Fruit fly (Drosophila melanogaster) whole organism, embryonic: ENCODE measurements around the gene CG10702.

Source experiments
- Bteb2 ChIP-seq: fragments of 200-800 bp; sonication (Bioruptor generic); optimal IDR thresholded peaks from 2 replicates; lab custom pipeline; 2016; ENCODE audit warnings: missing biosample characterization, missing genetic modification characterization
- CG10979 ChIP-seq: fragments of 200-800 bp; sonication (Bioruptor generic); optimal IDR thresholded peaks from 2 replicates; lab custom pipeline; 2018; ENCODE audit warnings: missing biosample characterization, mild to moderate bottlenecking, missing genetic modification characterization, moderate library complexity
- CG11456 ChIP-seq: fragments of 200-800 bp; sonication (Bioruptor generic); IDR thresholded peaks from 3 replicates; pipeline ENCODE4 v1.3.6; 2022; ENCODE audit warnings: missing biosample characterization, missing genetic modification characterization
- CG11695 ChIP-seq: fragments of 200-800 bp; sonication (Bioruptor generic); IDR thresholded peaks from 3 replicates; pipeline ENCODE4 v1.3.6; 2022; ENCODE audit warnings: missing biosample characterization, missing genetic modification characterization
- CG12219 ChIP-seq: fragments of 200-800 bp; sonication (Bioruptor generic); optimal IDR thresholded peaks from 3 replicates; lab custom pipeline; 2018; ENCODE audit warnings: missing biosample characterization, mild to moderate bottlenecking, missing genetic modification characterization
- CG13624 ChIP-seq: fragments of 200-800 bp; sonication (Bioruptor generic); optimal IDR thresholded peaks from 2 replicates; lab custom pipeline; 2016; ENCODE audit warnings: missing biosample characterization, missing genetic modification characterization
- CG13894 ChIP-seq: fragments of 200-800 bp; sonication (Bioruptor generic); optimal IDR thresholded peaks from 3 replicates; lab custom pipeline; 2018; ENCODE audit warnings: missing biosample characterization, mild to moderate bottlenecking, missing genetic modification characterization, moderate library complexity
- CG14050 ChIP-seq: fragments of 200-800 bp; sonication (Bioruptor generic); IDR thresholded peaks from 3 replicates; pipeline ENCODE4 v1.3.6; 2022; ENCODE audit warnings: missing biosample characterization, missing genetic modification characterization
- CG14710 ChIP-seq: fragments of 200-800 bp; sonication (Bioruptor generic); optimal IDR thresholded peaks from 3 replicates; lab custom pipeline; 2019; ENCODE audit warnings: missing biosample characterization, mild to moderate bottlenecking, missing genetic modification characterization, moderate library complexity
- CG1602 ChIP-seq: fragments of 200-800 bp; sonication (Bioruptor generic); optimal IDR thresholded peaks from 3 replicates; lab custom pipeline; 2016; ENCODE audit warnings: missing biosample characterization, missing genetic modification characterization
- CG16863 ChIP-seq: fragments of 200-800 bp; sonication (Bioruptor generic); optimal IDR thresholded peaks from 3 replicates; lab custom pipeline; 2016; ENCODE audit warnings: missing biosample characterization, missing genetic modification characterization
- CG17328 ChIP-seq: fragments of 200-800 bp; sonication (Bioruptor generic); IDR thresholded peaks from 2 replicates; pipeline ENCODE4 v1.3.6; 2022; ENCODE audit warnings: missing biosample characterization, missing genetic modification characterization
- CG18011 ChIP-seq: fragments of 200-800 bp; sonication (Bioruptor generic); optimal IDR thresholded peaks from 2 replicates; lab custom pipeline; 2017; ENCODE audit warnings: missing biosample characterization, missing genetic modification characterization, mild to moderate bottlenecking, moderate library complexity, missing genotype
- CG31388 ChIP-seq: fragments of 200-800 bp; sonication (Bioruptor generic); optimal IDR thresholded peaks from 2 replicates; lab custom pipeline; 2016; ENCODE audit warnings: missing biosample characterization, missing genetic modification characterization
- CG43689 ChIP-seq: fragments of 200-800 bp; sonication (Bioruptor generic); IDR thresholded peaks from 2 replicates; pipeline ENCODE4 v1.3.6; 2022; ENCODE audit warnings: missing biosample characterization, missing genetic modification characterization
- CG4404 ChIP-seq: fragments of 200-800 bp; sonication (Bioruptor generic); IDR thresholded peaks from 2 replicates; pipeline ENCODE4 v1.3.6; 2022; ENCODE audit warnings: missing biosample characterization, missing genetic modification characterization
- CG6765 ChIP-seq: fragments of 200-800 bp; sonication (Bioruptor generic); optimal IDR thresholded peaks from 3 replicates; lab custom pipeline; 2017; ENCODE audit warnings: missing biosample characterization, mild to moderate bottlenecking, missing genetic modification characterization
- D19A ChIP-seq: fragments of 200-800 bp; optimal IDR thresholded peaks from 3 replicates; lab custom pipeline; 2019; ENCODE audit warnings: missing biosample characterization, mild to moderate bottlenecking, missing genetic modification characterization, moderate library complexity
- Dip3 ChIP-seq: fragments of 200-800 bp; sonication (Bioruptor generic); optimal IDR thresholded peaks from 3 replicates; lab custom pipeline; 2016; ENCODE audit warnings: missing biosample characterization, missing genetic modification characterization
- HLH54F ChIP-seq: fragments of 200-800 bp; sonication (Bioruptor generic); optimal IDR thresholded peaks from 3 replicates; lab custom pipeline; 2016; ENCODE audit warnings: missing biosample characterization, missing genetic modification characterization
- Hey ChIP-seq: fragments of 200-800 bp; sonication (Bioruptor generic); optimal IDR thresholded peaks from 3 replicates; lab custom pipeline; 2018; ENCODE audit warnings: missing biosample characterization, mild to moderate bottlenecking, missing genetic modification characterization
- HmgZ ChIP-seq: fragments of 200-800 bp; sonication (Bioruptor generic); optimal IDR thresholded peaks from 2 replicates; lab custom pipeline; 2018; ENCODE audit warnings: missing biosample characterization, mild to moderate bottlenecking, missing genetic modification characterization
- Hmr ChIP-seq: fragments of 200-800 bp; sonication (Bioruptor generic); optimal IDR thresholded peaks from 3 replicates; lab custom pipeline; 2017; ENCODE audit warnings: mild to moderate bottlenecking, missing biosample characterization, missing genetic modification reagents, missing genetic modification characterization
- Kr ChIP-seq: fragments of 200-800 bp; sonication (Bioruptor generic); optimal IDR thresholded peaks from 2 replicates; lab custom pipeline; 2017; ENCODE audit warnings: missing biosample characterization, mild to moderate bottlenecking, missing genetic modification characterization
- Max ChIP-seq: fragments of 200-800 bp; sonication (Bioruptor generic); optimal IDR thresholded peaks from 2 replicates; lab custom pipeline; 2016; ENCODE audit warnings: missing biosample characterization, mild to moderate bottlenecking, missing genetic modification characterization
- Mes4 ChIP-seq: fragments of 200-800 bp; sonication (Bioruptor generic); optimal IDR thresholded peaks from 2 replicates; lab custom pipeline; 2016; ENCODE audit warnings: missing biosample characterization, missing genetic modification characterization
- Mrtf ChIP-seq: fragments of 200-800 bp; sonication (Bioruptor generic); IDR thresholded peaks from 3 replicates; pipeline ENCODE4 v1.3.6; 2022; ENCODE audit warnings: missing biosample characterization, missing genetic modification characterization
- Nf-YC ChIP-seq: fragments of 200-800 bp; optimal IDR thresholded peaks from 3 replicates; lab custom pipeline; 2019; ENCODE audit warnings: missing biosample characterization, mild to moderate bottlenecking, missing genetic modification characterization, moderate library complexity
- Sry-δ ChIP-seq: fragments of 200-800 bp; sonication (Bioruptor generic); optimal IDR thresholded peaks from 2 replicates; lab custom pipeline; 2016; ENCODE audit warnings: missing biosample characterization, missing genetic modification characterization
- Trl ChIP-seq, 3 experiments: fragments of >200 bp in 2 of 3; fragments of 200-800 bp in 1 of 3; sonication (Bioruptor generic) in 1 of 3; optimal IDR thresholded peaks; 2 replicates in 1 of 3; 3 replicates in 2 of 3; lab custom pipeline; 2016 to 2017; ENCODE audit warnings: missing biosample characterization in 1 of 3, missing genetic modification characterization in 1 of 3
- ap ChIP-seq: fragments of 200-800 bp; sonication (Bioruptor generic); IDR thresholded peaks from 2 replicates; pipeline ENCODE4 v1.3.6; 2022; ENCODE audit warnings: missing biosample characterization, missing genetic modification characterization
- ase ChIP-seq: fragments of 200-800 bp; sonication (Bioruptor generic); IDR thresholded peaks from 3 replicates; pipeline ENCODE4 v1.3.6; 2022; ENCODE audit warnings: missing biosample characterization, missing genetic modification characterization
- ash1 ChIP-seq: fragments of 200-800 bp; sonication (Bioruptor generic); optimal IDR thresholded peaks from 2 replicates; lab custom pipeline; 2018; ENCODE audit warnings: missing biosample characterization, mild to moderate bottlenecking, missing genetic modification characterization
- ato ChIP-seq: fragments of 200-800 bp; sonication (Bioruptor generic); IDR thresholded peaks from 2 replicates; pipeline ENCODE4 v1.3.6; 2022; ENCODE audit warnings: missing biosample characterization, missing genetic modification characterization; ENCODE audit not compliant: partially characterized antibody
- bsh ChIP-seq, 2 experiments: fragments of 200-800 bp; sonication (Bioruptor generic); optimal IDR thresholded peaks; 2 replicates each; lab custom pipeline; 2017 to 2018; ENCODE audit warnings: mild to moderate bottlenecking in 2 of 2, missing biosample characterization in 2 of 2, missing genetic modification characterization in 2 of 2, moderate library complexity in 1 of 2
- cg ChIP-seq: fragments of 200-800 bp; sonication (Bioruptor generic); optimal IDR thresholded peaks from 3 replicates; lab custom pipeline; 2019; ENCODE audit warnings: missing biosample characterization, mild to moderate bottlenecking, missing genetic modification characterization, moderate library complexity
- croc ChIP-seq: fragments of 200-800 bp; sonication (Bioruptor generic); conservative IDR thresholded peaks from 3 replicates; pipeline ENCODE4 v1.3.6; 2022; ENCODE audit warnings: missing biosample characterization, missing genetic modification characterization
- dimm ChIP-seq: fragments of 200-800 bp; sonication (Bioruptor generic); IDR thresholded peaks from 2 replicates; pipeline ENCODE4 v1.3.6; 2022; ENCODE audit warnings: missing biosample characterization, missing genetic modification characterization
- gcm ChIP-seq: fragments of 200-800 bp; sonication (Bioruptor generic); optimal IDR thresholded peaks from 2 replicates; lab custom pipeline; 2019; ENCODE audit warnings: missing biosample characterization, mild to moderate bottlenecking, missing genetic modification characterization, moderate library complexity
- ken ChIP-seq: fragments of 200-800 bp; sonication (Bioruptor generic); IDR thresholded peaks from 3 replicates; pipeline ENCODE4 v1.3.6; 2022; ENCODE audit warnings: missing biosample characterization, missing genetic modification characterization
- lab ChIP-seq: fragments of 200-800 bp; sonication (Bioruptor generic); optimal IDR thresholded peaks from 3 replicates; lab custom pipeline; 2017; ENCODE audit warnings: missing biosample characterization, missing genetic modification characterization, mild to moderate bottlenecking, moderate library complexity, missing genetic modification reagents
- lmd ChIP-seq: fragments of 200-800 bp; sonication (Bioruptor generic); IDR thresholded peaks from 2 replicates; pipeline ENCODE4 v1.3.6; 2022; ENCODE audit warnings: missing biosample characterization, missing genetic modification characterization
- lov ChIP-seq, 2 experiments: fragments of 200-800 bp in 1 of 2; fragments of >200 bp in 1 of 2; sonication (Bioruptor generic) in 1 of 2; IDR thresholded peaks in 1 of 2; optimal IDR thresholded peaks in 1 of 2; 2 replicates in 1 of 2; 3 replicates in 1 of 2; pipeline versions ENCODE4 v1.3.6 to Lab custom; 2017 to 2022; ENCODE audit warnings: missing biosample characterization in 1 of 2, missing genetic modification characterization in 1 of 2
- ro ChIP-seq: fragments of 200-800 bp; sonication (Bioruptor generic); IDR thresholded peaks from 2 replicates; pipeline ENCODE4 v1.3.6; 2022; ENCODE audit warnings: missing biosample characterization, missing genetic modification characterization
- sens-2 ChIP-seq: fragments of 200-800 bp; sonication (Bioruptor generic); IDR thresholded peaks from 2 replicates; pipeline ENCODE4 v1.3.6; 2022; ENCODE audit warnings: missing biosample characterization, missing genetic modification characterization
- slou ChIP-seq: fragments of 200-800 bp; sonication (Bioruptor generic); optimal IDR thresholded peaks from 3 replicates; lab custom pipeline; 2016; ENCODE audit warnings: missing biosample characterization, missing genetic modification characterization
- sug ChIP-seq: fragments of 200-800 bp; optimal IDR thresholded peaks from 2 replicates; lab custom pipeline; 2019; ENCODE audit warnings: missing biosample characterization, mild to moderate bottlenecking, missing genetic modification characterization, moderate library complexity
- tap ChIP-seq: fragments of 200-800 bp; optimal IDR thresholded peaks from 3 replicates; lab custom pipeline; 2019; ENCODE audit warnings: missing biosample characterization, mild to moderate bottlenecking, missing genetic modification characterization, moderate library complexity
- trh ChIP-seq: fragments of 200-800 bp; sonication (Bioruptor generic); optimal IDR thresholded peaks from 2 replicates; lab custom pipeline; 2016; ENCODE audit warnings: missing biosample characterization, missing genetic modification characterization

The CG10702 gene

DNA sequence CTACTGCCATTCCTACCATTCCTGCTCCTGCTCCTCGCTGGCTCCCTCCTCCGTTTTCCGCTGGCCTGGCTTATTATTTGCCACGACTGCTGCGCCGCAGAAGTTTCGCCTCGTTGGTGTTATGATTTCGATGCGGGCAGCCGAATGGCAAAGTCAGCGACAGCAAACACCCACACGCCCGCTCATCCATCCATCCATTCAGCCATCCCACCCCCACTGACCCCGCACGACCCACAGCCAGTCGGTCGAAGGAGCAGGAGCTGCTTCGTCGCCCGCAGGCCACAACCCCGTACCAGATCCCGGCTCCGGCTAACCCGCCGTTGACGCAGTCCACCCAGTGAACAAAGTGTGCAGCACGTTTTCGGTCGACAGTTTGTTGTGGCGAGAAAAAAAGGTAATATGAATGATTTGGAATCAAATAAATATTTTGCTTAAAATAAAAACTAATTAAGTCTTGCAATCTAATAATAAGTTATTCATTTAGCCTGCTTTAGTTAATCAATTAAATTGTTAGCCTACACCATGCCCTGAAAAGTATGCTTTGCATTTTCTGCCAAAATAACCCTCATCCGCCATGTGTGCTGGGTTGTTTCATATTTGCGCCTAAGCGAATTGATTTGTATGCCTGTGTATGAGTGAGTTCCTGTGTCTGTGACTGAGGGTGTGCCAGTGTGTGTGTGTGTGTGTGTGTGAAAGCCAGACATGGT lies 43.0 kb downstream of the CG10702 start (continued):
- TF ChIP-seq CG12219 (GFP tag; lab: Kevin White, UChicago) (peak; percentile 56), Dip3 (GFP tag; lab: Kevin White, UChicago) (peak; percentile 0), ken (GFP tag; lab: Robert Waterston, UW) (0 out of 3 replicates have a peak, but pooled peaks have one; percentile 16), Mes4 (GFP tag; lab: Kevin White, UChicago) (no peak), CG4404 (GFP tag; lab: Robert Waterston, UW) (peak; percentile 32; the same call in 1 of the 2 replicates), sens-2 (no peak), CG18011 (GFP tag; lab: Kevin White, UChicago) (no peak), Kr (no peak), tap (peak; percentile 41), lmd (GFP tag; lab: Robert Waterston, UW) (no peak; the same call in none of the 2 replicates), HmgZ (peak; percentile 51), Hmr (GFP tag; lab: Kevin White, UChicago) (peak; percentile 85), ro (GFP tag; lab: Robert Waterston, UW) (no peak), Bteb2 (GFP tag; lab: Kevin White, UChicago) (peak; percentile 1), Nf-YC (peak; percentile 51), CG14050 (GFP tag; lab: Robert Waterston, UW) (no peak), CG6765 (peak; percentile 52), ap (GFP tag; lab: Robert Waterston, UW) (no peak), CG17328 (GFP tag; lab: Robert Waterston, UW) (no peak), CG31388 (no peak), CG16863 (GFP tag; lab: Kevin White, UChicago) (peak; percentile 6), cg (GFP tag; lab: Kevin White, UChicago) (peak; percentile 28), croc (GFP tag; lab: Robert Waterston, UW) (peak; percentile 20; the same call in 2 of the 3 replicates), ato (GFP tag; lab: Robert Waterston, UW) (no peak), CG11695 (peak; percentile 46; the same call in 1 of the 3 replicates), CG1602 (no peak), CG11456 (GFP tag; lab: Robert Waterston, UW) (no peak), ase (GFP tag; lab: Robert Waterston, UW) (no peak), Hey (tag; lab: Kevin White, UChicago) (no peak), trh (GFP tag; lab: Kevin White, UChicago) (no peak), D19A (tag; lab: Kevin White, UChicago) (peak; percentile 41), CG43689 (no peak), CG14710 (tag; lab: Kevin White, UChicago) (no peak), Max (GFP tag; lab: Kevin White, UChicago) (no peak), slou (GFP tag; lab: Kevin White, UChicago) (no peak), HLH54F (peak; percentile 52), lov (optimal IDR thresholded peaks at IDR 0.05; lab: Kevin White, UChicago) (no peak), lov (GFP tag; IDR thresholded peaks at IDR 0.05; lab: Robert Waterston, UW) (no peak), bsh (GFP tag; optimal IDR thresholded peaks at IDR 0.05; lab: Kevin White, UChicago) (peak in 1 of 2 experiments; percentile 28), Sry-δ (GFP tag; lab: Kevin White, UChicago) (no peak), lab (GFP tag; lab: Kevin White, UChicago) (peak; percentile 88), CG10979 (tag; lab: Kevin White, UChicago) (peak; percentile 47), ash1 (GFP tag; lab: Kevin White, UChicago) (peak; percentile 2), sug (tag; lab: Kevin White, UChicago) (peak; percentile 56), CG13624 (GFP tag; lab: Kevin White, UChicago) (no peak), Mrtf (no peak), Trl (optimal IDR thresholded peaks at IDR 0.05; lab: Kevin White, UChicago) (no peak), Trl (GFP tag; optimal IDR thresholded peaks at IDR 0.05; lab: Kevin White, UChicago) (no peak), dimm (GFP tag; lab: Robert Waterston, UW) (no peak), gcm (GFP tag; lab: Kevin White, UChicago) (peak; percentile 38), CG13894 (tag; lab: Kevin White, UChicago) (peak; percentile 58)
